Worm (Caenorhabditis elegans): Measurements from ENCODE around the gene srbc-82.

ce11 chrV:16315004-16315403 is 14.6 kb downstream of the srbc-82 start, which contains the start of gene str-214:
- TF ChIP-seq lsy-2 (tag; optimal IDR thresholded peaks at IDR 0.05): no peak
- no peak for TF ChIP-seq elt-1 (tag; optimal IDR thresholded peaks at IDR 0.05; ENCODE audit: borderline replicate concordance, insufficient read depth)
- TF ChIP-seq nhr-28 (tag; optimal IDR thresholded peaks at IDR 0.05): no peak
- no peak for TF ChIP-seq ces-1 (GFP tag; optimal IDR thresholded peaks at IDR 0.05)
- TF ChIP-seq mep-1 (tag; optimal IDR thresholded peaks at IDR 0.05): no peak
- TF ChIP-seq pha-4 (tag; optimal IDR thresholded peaks at IDR 0.05): no peak
- no peak for TF ChIP-seq unc-62 (GFP tag; optimal IDR thresholded peaks at IDR 0.05)
- TF ChIP-seq cnd-1 (tag; optimal IDR thresholded peaks at IDR 0.05): no peak
- TF ChIP-seq snpc-4 (tag; optimal IDR thresholded peaks at IDR 0.05): no peak

Data from whole organism, mixed stage, embryonic.